Fruit fly (Drosophila melanogaster): ENCODE results near the gene Unc-76.

- TF ChIP-seq Dfd (GFP tag; optimal IDR thresholded peaks at IDR 0.05) (no peak), CG12942 (GFP tag; optimal IDR thresholded peaks at IDR 0.05) (no peak), CG12155 (GFP tag; optimal IDR thresholded peaks at IDR 0.05) (no peak)
These were observed 47.5 kb upstream of the Unc-76 start for dm6 chrX:2032821-2033436.
